Fruit fly (Drosophila melanogaster) whole organism, larva: ENCODE results near the gene Sugb.

Source experiments
- noc ChIP-seq: fragments of 200-800 bp; sonication (Bioruptor generic); optimal IDR thresholded peaks from 3 replicates; lab custom pipeline; 2019; ENCODE audit warnings: missing biosample characterization, mild to moderate bottlenecking, missing genetic modification characterization, moderate library complexity

Gene Sugb

DNA sequence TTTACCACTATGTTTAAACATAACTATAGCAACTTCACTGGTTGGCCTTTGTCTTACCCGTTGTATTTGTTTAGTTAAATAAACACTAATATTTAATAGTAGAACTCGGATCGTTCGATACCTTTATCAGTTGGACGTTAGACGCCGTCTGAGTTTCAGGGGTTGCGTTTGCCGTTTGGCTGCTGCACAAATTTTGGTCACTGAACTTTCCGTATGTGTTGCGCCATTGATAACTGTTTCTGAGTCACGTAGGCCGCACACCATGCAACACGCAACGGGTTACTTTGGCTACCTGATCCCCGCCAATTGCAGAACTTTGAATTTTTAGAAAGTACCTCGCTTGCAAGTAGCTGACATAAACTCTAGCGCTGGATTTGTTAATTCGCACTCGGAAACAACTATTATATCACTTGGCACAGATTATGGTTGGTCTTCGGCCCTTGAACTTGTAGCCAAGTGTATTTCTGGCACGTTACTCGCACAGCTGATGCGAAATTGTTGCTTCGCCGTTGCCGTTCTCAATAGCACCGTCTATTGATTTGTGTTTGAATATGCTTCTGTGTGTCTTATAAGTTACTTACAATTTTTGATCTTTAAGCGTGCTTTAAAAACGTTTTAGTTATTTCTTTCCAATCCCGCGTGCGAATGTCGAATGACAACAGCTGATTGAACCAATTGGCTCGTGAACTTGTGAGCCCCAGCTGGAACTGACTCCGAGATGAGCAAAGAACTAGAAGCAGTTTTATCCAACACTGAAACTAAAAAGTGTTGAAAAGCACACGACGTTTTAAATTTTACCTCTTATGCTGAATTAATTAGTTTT lies 12.7 kb downstream of the Sugb start, which contains the start of gene Dph1:
Gene Dph1, minus strand, starts transcription at position 670 of the 823 bp plus-strand sequence.
- TF ChIP-seq noc = peak; percentile 65

DNA sequence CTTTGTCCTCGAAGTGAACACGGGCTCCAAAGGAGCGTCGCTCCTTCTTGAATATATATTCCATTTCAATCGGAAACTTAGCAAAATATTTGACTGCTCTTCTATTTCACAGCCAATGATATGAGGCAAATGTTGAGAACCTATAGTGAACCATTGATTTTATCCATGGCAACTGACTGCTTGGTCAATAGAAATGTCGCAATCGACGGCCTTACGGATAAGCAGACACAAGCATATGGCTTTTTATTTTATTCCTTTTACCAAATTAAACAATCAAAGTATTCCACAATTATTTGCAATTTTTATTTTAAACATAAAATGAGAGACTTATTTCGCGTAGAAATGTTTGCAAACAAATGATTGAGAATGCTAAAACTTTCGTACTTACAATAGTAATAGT lies 15.4 kb downstream of the Sugb start, which contains the start of gene Dnai2:
Gene Dnai2, minus strand, starts transcription at position 101 of the 400 bp plus-strand sequence.
- no peak for TF ChIP-seq noc

DNA sequence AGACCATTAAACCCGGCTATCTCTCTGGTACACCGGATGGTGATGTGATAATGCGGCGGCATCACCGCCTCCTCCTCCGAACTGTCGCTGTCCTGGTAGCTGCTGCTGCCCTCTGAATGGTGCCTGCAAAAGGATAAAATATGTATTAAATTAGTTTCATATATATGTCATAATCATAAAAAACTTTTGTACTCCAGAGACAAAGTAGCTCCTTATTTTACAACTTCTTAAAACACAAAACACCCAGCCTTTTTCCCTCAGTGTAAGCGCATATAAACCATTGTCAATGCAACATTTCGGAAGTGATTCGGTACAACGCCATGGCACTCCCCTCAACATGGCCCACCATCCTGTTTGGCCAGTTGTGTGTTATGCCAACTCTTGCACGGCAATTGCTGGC lies 17.9 kb downstream of the Sugb start:
- TF ChIP-seq noc = no peak

DNA sequence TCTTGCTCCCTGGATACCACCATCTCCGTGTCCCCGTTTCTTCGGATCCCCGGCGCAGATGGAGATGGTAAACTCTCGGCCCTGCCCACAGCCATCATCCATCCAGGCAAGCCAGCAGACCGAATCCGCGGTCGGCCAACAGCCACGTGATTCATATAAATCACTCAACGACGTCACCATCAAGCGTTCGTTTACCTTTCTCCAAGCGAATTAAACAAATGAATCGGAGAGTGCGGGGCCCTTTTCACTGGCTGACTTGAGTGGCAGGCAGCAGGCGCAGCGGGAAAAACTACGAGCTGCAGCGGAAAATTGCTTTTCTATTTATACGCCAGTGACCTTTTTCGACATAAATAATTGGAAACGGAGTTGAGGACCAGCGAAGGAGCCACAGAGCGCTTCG lies 19.8 kb downstream of the Sugb start:
- no peak for TF ChIP-seq noc

DNA sequence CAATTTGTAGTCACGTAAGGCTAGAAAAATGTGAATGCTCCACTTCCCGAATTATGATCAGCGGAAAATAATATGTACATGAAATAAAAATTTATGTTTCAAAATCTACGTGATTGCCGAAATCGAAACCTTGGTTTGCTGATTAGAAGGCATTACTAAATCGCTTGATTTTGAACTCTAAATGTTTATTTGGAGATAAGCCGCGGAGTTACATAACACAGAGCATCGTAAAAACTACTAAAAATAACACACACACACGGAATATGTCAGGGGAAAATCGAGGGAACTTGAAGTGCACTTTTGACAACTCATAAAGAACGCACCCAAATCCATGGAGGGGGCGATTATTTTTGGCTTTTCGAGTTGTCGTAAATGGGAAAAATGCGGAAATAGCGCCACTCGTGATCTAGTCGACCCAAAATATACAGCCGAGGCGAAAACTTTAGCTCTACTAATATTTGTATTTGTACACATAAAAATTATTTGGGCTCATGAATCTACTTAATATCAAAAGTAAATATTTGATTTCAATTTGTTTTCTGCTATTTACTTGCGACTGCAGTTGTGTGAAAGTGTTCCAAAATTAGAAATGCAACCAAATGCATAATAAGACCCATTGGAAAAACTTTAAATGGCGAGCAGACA lies 21.2 kb downstream of the Sugb start:
- no peak for TF ChIP-seq noc

DNA sequence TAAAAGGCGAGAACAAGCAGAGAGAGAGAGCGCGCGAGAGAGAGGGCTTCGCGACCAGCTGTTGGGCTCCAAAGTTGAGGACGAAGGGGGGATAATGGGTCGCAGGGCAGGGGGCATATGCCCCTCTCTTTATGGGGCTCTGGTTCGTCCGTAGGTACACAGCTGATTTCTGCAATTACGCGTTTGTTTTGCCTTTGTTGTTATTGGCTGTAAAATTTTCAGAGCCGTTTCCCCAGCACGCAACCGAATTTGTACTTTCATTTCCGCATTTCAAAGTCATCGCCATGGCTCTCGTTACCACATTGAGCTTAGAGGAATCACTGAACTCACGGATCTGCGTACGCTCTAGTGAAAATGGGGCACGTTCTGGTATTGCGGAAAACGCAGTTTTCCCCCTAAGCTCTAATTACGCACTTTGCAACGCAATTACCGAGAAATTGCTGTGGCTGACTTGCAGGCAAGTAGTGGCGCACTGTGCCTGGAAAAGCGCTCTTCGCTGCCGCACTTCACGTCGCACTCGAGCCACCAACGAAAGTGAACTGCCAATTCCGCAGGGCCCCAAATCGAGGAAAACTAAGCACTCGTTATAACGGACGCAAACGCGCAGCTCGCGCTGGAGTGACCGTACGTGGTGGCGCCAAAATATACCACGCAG lies 24.3 kb downstream of the Sugb start, which contains the start of gene CG11658:
Gene CG11658, minus strand, starts transcription at position 576 of the 655 bp plus-strand sequence.
- TF ChIP-seq noc = peak; percentile 12

DNA sequence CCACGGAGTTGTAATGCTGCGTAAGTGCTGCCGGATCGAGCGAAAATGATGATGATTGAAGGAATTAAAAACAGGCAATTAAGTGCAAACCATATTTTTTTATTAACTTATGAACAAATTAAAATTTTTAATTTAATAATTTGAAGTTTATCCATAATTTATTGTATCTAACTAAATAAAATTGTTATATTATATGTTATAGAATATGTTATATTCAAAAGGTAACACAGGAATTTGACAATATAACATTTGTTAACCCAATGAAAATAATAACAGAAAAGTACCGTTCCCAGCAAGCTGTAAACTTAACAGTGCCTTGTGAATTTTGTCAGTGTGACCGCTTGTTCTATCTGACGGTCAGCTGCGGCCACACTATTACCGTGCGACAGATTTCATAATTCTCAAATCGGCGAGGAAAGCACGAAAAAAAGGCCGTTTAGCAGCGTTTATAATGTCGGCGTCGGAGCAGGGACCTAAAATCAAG lies 24.9 kb downstream of the Sugb start, which contains the start of the genes Ccdc56 and mtTFB1:
Gene Ccdc56, plus strand, starts transcription at position 347 of the 484 bp plus-strand sequence.
Gene mtTFB1, plus strand, starts transcription at position 347 of the 484 bp plus-strand sequence.
- no peak for TF ChIP-seq noc

DNA sequence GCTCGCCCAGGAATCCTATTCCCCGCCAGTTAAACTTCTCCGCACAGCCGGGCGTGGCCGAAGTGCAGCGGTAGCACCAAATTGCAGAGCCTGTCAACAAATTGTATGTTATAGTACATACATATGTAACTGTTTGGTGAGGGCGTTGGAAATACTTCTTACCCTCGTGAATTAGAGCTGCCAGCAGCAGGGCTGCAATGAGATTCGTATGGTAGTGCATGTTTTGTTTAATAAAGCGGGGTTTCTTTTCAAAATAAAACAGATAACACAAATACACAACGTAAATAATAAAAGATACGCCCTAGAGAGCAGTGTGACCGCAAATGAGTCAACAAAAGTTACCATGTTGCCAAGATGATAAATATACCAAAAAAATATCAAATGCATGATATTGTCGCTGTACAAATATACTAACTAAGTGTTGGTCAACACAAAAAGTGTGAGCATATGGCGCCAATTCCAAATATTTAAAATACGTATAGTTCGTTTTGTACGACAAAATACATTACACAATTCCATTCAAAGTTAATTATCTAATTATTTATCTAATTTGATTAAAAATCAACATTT lies 27.4 kb downstream of the Sugb start, which contains the start of gene crim:
Gene crim, minus strand, starts transcription at position 328 of the 570 bp plus-strand sequence.
- no peak for TF ChIP-seq noc

DNA sequence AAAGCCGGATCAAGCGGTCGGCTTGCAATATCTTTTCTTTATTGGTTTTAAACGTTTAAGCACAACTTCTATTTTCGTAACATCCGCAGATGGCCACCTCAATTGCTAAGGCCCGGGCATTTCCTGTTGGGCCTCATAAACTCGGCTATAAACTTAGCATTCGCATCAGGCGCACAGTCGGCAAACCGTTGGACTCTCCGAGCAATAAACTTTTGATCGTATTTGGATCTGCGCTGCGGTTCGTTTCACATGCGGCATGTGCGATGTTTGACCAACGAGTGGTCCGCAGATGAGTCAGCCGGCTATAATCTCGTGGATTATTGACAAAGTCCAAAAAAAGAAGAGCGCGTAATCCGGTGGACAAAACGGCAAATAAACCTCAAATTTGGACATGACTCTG lies 28.0 kb downstream of the Sugb start:
- TF ChIP-seq noc = no peak

DNA sequence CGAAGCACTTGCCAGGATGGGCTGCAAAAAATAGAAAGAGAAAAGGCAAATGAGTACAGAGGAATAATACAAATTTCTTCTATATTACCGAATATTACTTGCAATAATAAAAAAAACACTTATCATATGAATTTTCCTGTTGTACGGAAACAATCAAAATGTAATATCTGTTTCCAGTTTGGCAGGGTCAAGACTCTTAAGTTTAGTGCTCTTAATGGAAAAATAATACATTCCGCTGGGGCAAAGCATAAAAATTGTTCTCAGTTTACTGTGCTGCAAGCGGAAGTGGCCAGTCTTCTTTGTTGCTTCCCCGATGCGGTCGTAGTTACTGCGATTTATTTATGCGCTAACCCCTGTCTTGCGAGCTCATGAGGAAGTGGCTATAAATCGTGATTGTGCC lies 29.1 kb downstream of the Sugb start:
- TF ChIP-seq noc = no peak

DNA sequence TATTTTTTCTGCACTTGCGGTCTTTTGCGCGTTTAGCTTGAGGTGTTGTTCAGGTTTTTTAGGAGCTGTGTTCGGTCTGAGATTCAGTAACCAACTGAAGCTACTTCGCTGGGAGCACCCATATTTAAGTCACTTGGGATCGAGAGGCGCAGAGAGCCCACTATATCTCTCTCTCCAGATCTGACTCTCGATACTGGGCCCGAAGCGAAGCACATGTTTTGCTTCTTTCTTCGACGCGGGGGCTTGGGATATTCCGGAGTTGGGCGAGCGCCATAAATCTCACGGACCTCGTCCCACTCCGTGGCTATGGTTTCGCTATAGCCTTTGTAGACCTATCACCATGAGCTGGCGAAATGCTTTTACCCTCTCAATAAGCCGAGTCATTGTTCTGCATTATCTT lies 31.4 kb downstream of the Sugb start, which contains the start of gene CG14132:
Gene CG14132, minus strand, starts transcription at position 99 of the 400 bp plus-strand sequence.
- TF ChIP-seq noc = no peak

DNA sequence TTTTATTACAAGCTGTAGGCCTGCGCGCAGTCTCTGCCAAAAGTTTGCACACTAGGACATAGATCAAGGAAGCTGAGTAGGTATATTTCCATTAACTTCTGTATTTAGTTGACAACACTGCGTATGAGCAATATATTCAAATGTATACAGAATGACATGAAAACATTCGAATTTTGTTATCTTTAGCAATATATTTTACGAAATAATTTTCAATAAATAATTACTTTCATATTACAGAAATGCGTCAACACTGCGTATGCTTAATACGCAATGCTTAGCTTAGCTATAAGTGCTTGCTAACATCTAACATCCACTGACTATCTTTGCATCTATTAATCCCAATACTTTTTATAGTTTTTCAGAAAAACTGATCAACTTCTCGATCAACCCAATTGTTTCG lies 32.6 kb downstream of the Sugb start:
- no peak for TF ChIP-seq noc

DNA sequence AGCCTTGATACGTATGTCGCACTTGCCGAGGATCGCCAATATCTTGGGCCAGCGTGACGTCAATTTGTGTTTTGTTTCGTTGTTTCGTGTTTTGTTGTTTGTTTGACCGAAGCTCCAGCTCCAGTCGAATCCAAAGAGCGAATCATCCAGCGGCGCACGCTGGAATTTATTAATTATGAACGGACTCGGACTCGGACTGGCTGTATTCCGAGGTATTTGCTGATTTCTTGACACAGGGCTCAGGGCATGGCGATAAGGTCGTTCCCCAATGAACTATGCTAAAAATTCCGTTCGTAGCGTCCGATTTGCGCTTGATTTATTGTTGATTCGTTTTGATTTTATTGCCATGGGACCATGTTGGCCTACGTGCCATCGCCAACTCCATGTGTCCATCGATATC lies 33.1 kb downstream of the Sugb start:
- no peak for TF ChIP-seq noc

DNA sequence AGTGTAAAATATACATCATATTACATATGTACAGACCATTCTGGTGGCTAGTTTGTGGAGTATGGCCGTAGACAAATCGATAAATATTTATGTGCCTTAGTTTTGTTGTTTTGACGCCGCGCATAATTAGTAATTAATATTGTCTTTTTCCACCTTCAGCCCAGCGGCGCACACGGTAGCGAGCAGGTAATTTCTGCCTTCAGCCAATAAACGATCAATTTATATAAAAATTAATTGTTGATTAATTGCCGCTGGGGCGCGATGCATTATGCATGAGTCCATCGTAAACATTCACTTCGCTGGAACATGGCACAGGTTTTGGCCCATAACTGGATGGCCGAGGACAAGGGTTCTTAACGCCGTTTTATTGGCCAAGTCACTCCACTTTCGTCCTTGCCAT lies 33.5 kb downstream of the Sugb start:
- TF ChIP-seq noc = no peak

DNA sequence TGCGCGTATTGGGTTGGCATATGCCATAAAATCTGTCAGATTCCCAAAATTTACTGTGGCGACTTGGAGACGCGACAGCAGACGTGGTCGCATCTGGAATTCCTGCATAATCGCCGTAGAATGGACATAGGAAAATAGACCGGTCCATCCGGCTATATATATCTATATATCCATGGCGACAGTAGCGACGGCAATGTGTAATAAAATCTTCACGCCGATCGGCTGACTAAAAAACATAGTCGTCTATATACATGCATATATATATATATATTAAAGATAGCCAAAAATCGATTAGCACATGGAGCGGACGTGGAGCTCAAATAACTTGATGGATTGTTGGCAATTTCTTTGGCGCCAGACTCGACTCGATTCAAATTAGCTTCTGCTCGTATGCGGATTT lies 34.2 kb downstream of the Sugb start:
- no peak for TF ChIP-seq noc

DNA sequence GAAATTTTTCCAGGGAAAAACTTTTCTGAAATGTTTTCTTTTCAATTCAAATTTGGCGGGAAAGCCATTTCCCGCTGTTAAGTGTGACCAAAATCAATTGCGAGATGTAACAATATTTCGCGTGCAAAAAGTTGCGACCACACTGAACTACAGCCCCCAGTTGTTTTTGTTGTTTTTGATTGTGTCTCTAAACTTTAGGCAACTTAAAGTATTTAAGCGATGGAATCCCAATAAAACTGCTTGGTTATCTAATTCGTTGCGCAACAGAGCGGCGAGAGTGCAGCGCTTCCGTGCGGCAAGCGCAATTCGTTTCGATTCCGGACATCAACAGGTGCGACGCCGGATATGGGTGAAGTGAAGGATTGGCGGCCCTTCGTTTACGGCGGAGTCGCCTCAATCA lies 37.0 kb downstream of the Sugb start, which contains the start of gene Bmcp:
Gene Bmcp, plus strand, starts transcription at position 155 of the 400 bp plus-strand sequence.
- TF ChIP-seq noc = no peak
